Fruit fly (Drosophila melanogaster) whole organism, embryonic: ENCODE results near the gene CNPYb.

Experiments used
- Ada2b ChIP-seq: fragments of 200-800 bp; sonication (Bioruptor generic); IDR thresholded peaks from 2 replicates; pipeline ENCODE4 v1.3.6; 2022; ENCODE audit warnings: missing biosample characterization, missing genetic modification characterization
- Blimp-1 ChIP-seq: fragments of 200-800 bp; sonication (Bioruptor generic); optimal IDR thresholded peaks from 3 replicates; lab custom pipeline; 2018; ENCODE audit warnings: missing biosample characterization, missing genetic modification characterization, mild to moderate bottlenecking, moderate library complexity, missing genetic modification reagents
- Bteb2 ChIP-seq: fragments of 200-800 bp; sonication (Bioruptor generic); optimal IDR thresholded peaks from 2 replicates; lab custom pipeline; 2016; ENCODE audit warnings: missing biosample characterization, missing genetic modification characterization
- CG12104 ChIP-seq: fragments of 200-800 bp; sonication (Bioruptor generic); optimal IDR thresholded peaks from 3 replicates; lab custom pipeline; 2016; ENCODE audit warnings: missing biosample characterization, missing genetic modification characterization
- CG1602 ChIP-seq: fragments of 200-800 bp; sonication (Bioruptor generic); optimal IDR thresholded peaks from 3 replicates; lab custom pipeline; 2016; ENCODE audit warnings: missing biosample characterization, missing genetic modification characterization
- CG17359 ChIP-seq: fragments of 200-800 bp; sonication (Bioruptor generic); optimal IDR thresholded peaks from 3 replicates; lab custom pipeline; 2018; ENCODE audit warnings: missing biosample characterization, mild to moderate bottlenecking, missing genetic modification characterization, moderate library complexity
- CG18011 ChIP-seq: fragments of 200-800 bp; sonication (Bioruptor generic); optimal IDR thresholded peaks from 2 replicates; lab custom pipeline; 2017; ENCODE audit warnings: missing biosample characterization, missing genetic modification characterization, mild to moderate bottlenecking, moderate library complexity, missing genotype
- CG2712 ChIP-seq: fragments of 200-800 bp; optimal IDR thresholded peaks from 3 replicates; lab custom pipeline; 2019; ENCODE audit warnings: missing biosample characterization, mild to moderate bottlenecking, missing genetic modification characterization, moderate library complexity
- CG3163 ChIP-seq: fragments of 200-800 bp; sonication (Bioruptor generic); optimal IDR thresholded peaks from 3 replicates; lab custom pipeline; 2016; ENCODE audit warnings: missing biosample characterization, missing genetic modification characterization
- CG3407 ChIP-seq: fragments of 200-800 bp; sonication (Bioruptor generic); optimal IDR thresholded peaks from 2 replicates; lab custom pipeline; 2018; ENCODE audit warnings: missing biosample characterization, mild to moderate bottlenecking, missing genetic modification characterization
- CG3726 ChIP-seq: fragments of 200-800 bp; sonication (Bioruptor generic); IDR thresholded peaks from 3 replicates; pipeline ENCODE4, ENCODE4 v1.3.6; 2022; ENCODE audit warnings: missing biosample characterization, missing genetic modification characterization
- CG4730 ChIP-seq: fragments of 200-800 bp; sonication (Bioruptor generic); IDR thresholded peaks from 2 replicates; pipeline ENCODE4 v1.3.6; 2022; ENCODE audit warnings: missing biosample characterization, missing genetic modification characterization
- CG6689 ChIP-seq: fragments of 200-800 bp; sonication (Bioruptor generic); IDR thresholded peaks from 2 replicates; pipeline ENCODE4 v1.3.6; 2022; ENCODE audit warnings: missing biosample characterization, missing genetic modification characterization
- CG6765 ChIP-seq: fragments of 200-800 bp; sonication (Bioruptor generic); optimal IDR thresholded peaks from 3 replicates; lab custom pipeline; 2017; ENCODE audit warnings: missing biosample characterization, mild to moderate bottlenecking, missing genetic modification characterization
- CG6813 ChIP-seq: fragments of 200-800 bp; sonication (Bioruptor generic); optimal IDR thresholded peaks from 2 replicates; lab custom pipeline; 2017; ENCODE audit warnings: missing biosample characterization, missing genetic modification characterization, mild to moderate bottlenecking, moderate library complexity, missing genetic modification reagents
- CG7271 ChIP-seq: fragments of 200-800 bp; sonication (Bioruptor generic); optimal IDR thresholded peaks from 2 replicates; lab custom pipeline; 2018; ENCODE audit warnings: missing biosample characterization, mild to moderate bottlenecking, missing genetic modification characterization, moderate library complexity
- CG8281 ChIP-seq: fragments of 200-800 bp; sonication (Bioruptor generic); optimal IDR thresholded peaks from 2 replicates; lab custom pipeline; 2018; ENCODE audit warnings: missing biosample characterization, mild to moderate bottlenecking, missing genetic modification characterization, moderate library complexity
- CG8388 ChIP-seq: fragments of 200-800 bp; sonication (Bioruptor generic); optimal IDR thresholded peaks from 2 replicates; lab custom pipeline; 2019; ENCODE audit warnings: missing biosample characterization, mild to moderate bottlenecking, missing genetic modification characterization, moderate library complexity
- CHES-1-like ChIP-seq: fragments of 200-800 bp; sonication (Bioruptor generic); optimal IDR thresholded peaks from 2 replicates; lab custom pipeline; 2016; ENCODE audit warnings: missing biosample characterization, missing genetic modification characterization
- Chrac-16 ChIP-seq: fragments of 200-800 bp; sonication (Bioruptor generic); optimal IDR thresholded peaks from 3 replicates; lab custom pipeline; 2016; ENCODE audit warnings: missing biosample characterization, missing genetic modification characterization
- D ChIP-seq, 2 experiments: fragments of 200-800 bp in 1 of 2; fragments of >200 bp in 1 of 2; sonication (Bioruptor generic) in 1 of 2; optimal IDR thresholded peaks; 2 replicates in 1 of 2; 3 replicates in 1 of 2; lab custom pipeline; 2017; ENCODE audit warnings: mild to moderate bottlenecking in 1 of 2, missing biosample characterization in 1 of 2, missing genetic modification characterization in 1 of 2, missing genetic modification reagents in 1 of 2
- Dref ChIP-seq: fragments of 200-800 bp; sonication (Bioruptor generic); IDR thresholded peaks from 2 replicates; pipeline ENCODE4 v1.3.6; 2022; ENCODE audit warnings: missing biosample characterization, missing genetic modification characterization
- H2.0 ChIP-seq: fragments of 200-800 bp; sonication (Bioruptor generic); IDR thresholded peaks from 2 replicates; pipeline ENCODE4 v1.3.6; 2022; ENCODE audit warnings: missing biosample characterization, missing genetic modification characterization
- Lpt ChIP-seq: fragments of >200 bp; optimal IDR thresholded peaks from 2 replicates; lab custom pipeline; 2018; ENCODE audit warnings: missing biosample characterization, missing genetic modification characterization
- NC2β ChIP-seq: fragments of 200-800 bp; sonication (Bioruptor generic); optimal IDR thresholded peaks from 2 replicates; lab custom pipeline; 2016; ENCODE audit warnings: missing biosample characterization, missing genetic modification characterization
- Nf-YB ChIP-seq: fragments of 200-800 bp; sonication (Bioruptor generic); optimal IDR thresholded peaks from 3 replicates; lab custom pipeline; 2019; ENCODE audit warnings: missing biosample characterization, mild to moderate bottlenecking, missing genetic modification characterization, moderate library complexity
- Pdp1 ChIP-seq, 2 experiments: fragments of 200-800 bp; sonication (Bioruptor generic); optimal IDR thresholded peaks; 3 replicates each; lab custom pipeline; 2016; ENCODE audit warnings: missing biosample characterization in 2 of 2, missing genetic modification characterization in 2 of 2, mild to moderate bottlenecking in 1 of 2, moderate library complexity in 1 of 2
- Ptx1 ChIP-seq: fragments of 200-800 bp; sonication (Bioruptor generic); IDR thresholded peaks from 2 replicates; pipeline ENCODE4 v1.3.6; 2022; ENCODE audit warnings: missing biosample characterization, missing genetic modification characterization
- Side ChIP-seq: fragments of 200-800 bp; sonication (Bioruptor generic); optimal IDR thresholded peaks from 2 replicates; lab custom pipeline; 2016; ENCODE audit warnings: missing biosample characterization, missing genetic modification characterization
- Stat92E ChIP-seq, 3 experiments: fragments of >200 bp in 2 of 3; fragments of 200-800 bp in 1 of 3; sonication (Bioruptor generic) in 1 of 3; optimal IDR thresholded peaks; 2 replicates each; lab custom pipeline; 2017 to 2019; ENCODE audit warnings: missing biosample characterization in 3 of 3, missing genetic modification characterization in 3 of 3, mild to moderate bottlenecking in 1 of 3, moderate library complexity in 1 of 3
- abd-A ChIP-seq: fragments of 200-800 bp; sonication (Bioruptor generic); optimal IDR thresholded peaks from 3 replicates; lab custom pipeline; 2019; ENCODE audit warnings: missing biosample characterization, mild to moderate bottlenecking, missing genetic modification characterization, moderate library complexity
- ac ChIP-seq: fragments of 200-800 bp; sonication (Bioruptor generic); optimal IDR thresholded peaks from 3 replicates; lab custom pipeline; 2017; ENCODE audit warnings: missing biosample characterization, mild to moderate bottlenecking, missing genetic modification characterization
- aop ChIP-seq: fragments of 200-800 bp; sonication (Bioruptor generic); IDR thresholded peaks from 2 replicates; pipeline ENCODE4 v1.3.6; 2022; ENCODE audit warnings: missing biosample characterization, missing genetic modification characterization
- bcd ChIP-seq: fragments of 200-800 bp; sonication (Bioruptor generic); optimal IDR thresholded peaks from 2 replicates; lab custom pipeline; 2017; ENCODE audit warnings: missing biosample characterization, mild to moderate bottlenecking, missing genetic modification characterization
- crc ChIP-seq: fragments of 200-800 bp; sonication (Bioruptor generic); optimal IDR thresholded peaks from 2 replicates; lab custom pipeline; 2016; ENCODE audit warnings: missing biosample characterization, missing genetic modification characterization
- dimm ChIP-seq: fragments of 200-800 bp; sonication (Bioruptor generic); IDR thresholded peaks from 2 replicates; pipeline ENCODE4 v1.3.6; 2022; ENCODE audit warnings: missing biosample characterization, missing genetic modification characterization
- gro ChIP-seq: fragments of 200-800 bp; sonication (Bioruptor generic); optimal IDR thresholded peaks from 2 replicates; lab custom pipeline; 2016; ENCODE audit warnings: missing biosample characterization, missing genetic modification characterization
- ham ChIP-seq: fragments of 200-800 bp; sonication (Bioruptor generic); IDR thresholded peaks from 2 replicates; pipeline ENCODE4 v1.3.6; 2022; ENCODE audit warnings: missing biosample characterization, missing genetic modification characterization
- inv ChIP-seq: fragments of 200-800 bp; sonication (Bioruptor generic); IDR thresholded peaks from 2 replicates; pipeline ENCODE4 v1.3.6; 2022; ENCODE audit warnings: missing biosample characterization, missing genetic modification characterization; ENCODE audit not compliant: partially characterized antibody
- klu ChIP-seq: fragments of 200-800 bp; sonication (Bioruptor generic); IDR thresholded peaks from 2 replicates; pipeline ENCODE4 v1.3.6; 2022; ENCODE audit warnings: missing biosample characterization, missing genetic modification characterization
- lola ChIP-seq, 3 experiments: fragments of >200 bp in 2 of 3; fragments of 200-800 bp in 1 of 3; sonication (Bioruptor generic) in 1 of 3; optimal IDR thresholded peaks; 2 replicates each; lab custom pipeline; 2017 to 2019; ENCODE audit warnings: missing biosample characterization in 3 of 3, missing genetic modification characterization in 3 of 3, mild to moderate bottlenecking in 1 of 3, moderate library complexity in 1 of 3
- pnt ChIP-seq: fragments of 200-800 bp; sonication (Bioruptor generic); optimal IDR thresholded peaks from 3 replicates; lab custom pipeline; 2016; ENCODE audit warnings: missing biosample characterization, missing genetic modification characterization
- slp2 ChIP-seq: fragments of 200-800 bp; sonication (Bioruptor generic); optimal IDR thresholded peaks from 2 replicates; lab custom pipeline; 2016; ENCODE audit warnings: missing biosample characterization, missing genetic modification characterization
- sqz ChIP-seq: fragments of 200-800 bp; sonication (Bioruptor generic); optimal IDR thresholded peaks from 3 replicates; lab custom pipeline; 2018; ENCODE audit warnings: missing biosample characterization, mild to moderate bottlenecking, missing genetic modification characterization
- vnd ChIP-seq: fragments of 200-800 bp; sonication (Bioruptor generic); IDR thresholded peaks from 3 replicates; pipeline ENCODE4 v1.3.6; 2022; ENCODE audit warnings: missing biosample characterization, missing genetic modification characterization; ENCODE audit not compliant: partially characterized antibody
- z ChIP-seq: fragments of 200-800 bp; sonication (Bioruptor generic); IDR thresholded peaks from 3 replicates; pipeline ENCODE4 v1.3.6; 2022; ENCODE audit warnings: missing biosample characterization, missing genetic modification characterization
- zfh1 ChIP-seq: fragments of 200-800 bp; sonication (Bioruptor generic); IDR thresholded peaks from 3 replicates; pipeline ENCODE4 v1.3.6; 2022; ENCODE audit warnings: missing biosample characterization, missing genetic modification characterization

CNPYb gene

DNA sequence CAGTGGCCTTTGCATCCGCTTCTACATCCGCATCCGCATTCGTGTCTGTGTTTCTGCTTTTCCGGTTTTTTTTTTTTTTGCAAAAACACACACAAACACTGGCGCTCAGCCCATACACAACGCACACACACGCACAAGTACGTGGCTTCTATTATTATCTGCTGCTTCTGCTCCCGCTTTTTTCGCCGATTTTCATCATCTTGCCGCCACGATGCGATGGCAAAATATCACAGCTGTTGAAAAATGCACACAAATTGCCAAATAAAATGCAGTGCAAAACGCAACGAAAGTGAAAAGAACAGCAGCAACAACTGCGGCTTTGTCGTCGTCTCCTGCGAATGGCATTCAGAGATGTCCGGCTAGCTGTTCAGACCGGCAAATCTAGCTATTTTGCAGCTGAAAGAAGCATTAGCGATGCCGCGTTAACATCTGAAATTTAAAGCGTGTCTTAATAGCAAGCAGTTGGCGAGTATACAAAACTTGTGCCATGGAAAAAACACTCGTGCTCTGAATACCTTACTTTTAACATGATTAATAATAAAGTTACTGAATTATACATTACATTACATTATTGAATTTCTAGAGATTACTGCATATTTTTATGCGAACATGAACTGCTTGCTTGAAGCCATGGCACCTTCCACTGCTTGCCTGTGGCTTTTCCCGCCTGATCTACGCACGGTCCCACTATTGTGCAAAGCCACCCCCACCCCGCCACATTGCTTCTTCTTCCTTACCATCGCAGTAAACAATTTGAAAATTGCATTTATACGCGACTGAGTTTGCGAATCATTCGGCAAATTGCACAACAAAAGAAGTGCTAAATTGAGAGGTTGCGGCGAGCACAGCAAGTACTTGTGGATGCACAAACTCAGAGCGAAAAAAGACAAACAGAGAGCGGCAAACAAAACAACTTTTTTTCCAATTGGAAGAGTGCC lies 33.3 kb downstream of the CNPYb start, which contains the start of the genes Ugt316A1 and Sfxn2 (continued):
- TF ChIP-seq Pdp1 (GFP tag; optimal IDR thresholded peaks at IDR 0.05; lab: Kevin White, UChicago) (peak; percentile 6 to 19), CG17359 (tag; lab: Kevin White, UChicago) (no peak), abd-A (tag; lab: Kevin White, UChicago) (no peak), inv (GFP tag; lab: Robert Waterston, UW) (no peak), CG3726 (GFP tag; lab: Robert Waterston, UW) (no peak), Lpt (no peak), lola (GFP tag; optimal IDR thresholded peaks at IDR 0.05; lab: Kevin White, UChicago) (peak in 2 of 3 experiments; percentile 35 to 62), CG6813 (peak; percentile 12), D (optimal IDR thresholded peaks at IDR 0.05; lab: Kevin White, UChicago) (no peak), D (GFP tag; optimal IDR thresholded peaks at IDR 0.05; lab: Kevin White, UChicago) (no peak), CG2712 (tag; lab: Kevin White, UChicago) (peak; percentile 61), ac (no peak), z (GFP tag; lab: Robert Waterston, UW) (0 out of 3 replicates have a peak, but pooled peaks have one; percentile 21), CG8281 (tag; lab: Kevin White, UChicago) (no peak), bcd (peak; percentile 53), klu (GFP tag; lab: Robert Waterston, UW) (peak; percentile 61; the same call in 1 of the 2 replicates), CG6689 (GFP tag; lab: Robert Waterston, UW) (no peak; the same call in 1 of the 2 replicates), Ada2b (GFP tag; lab: Robert Waterston, UW) (peak; percentile 23; the same call in 1 of the 2 replicates), CG3407 (peak; percentile 4), aop (no peak), crc (GFP tag; lab: Kevin White, UChicago) (peak; percentile 20), CG12104 (GFP tag; lab: Kevin White, UChicago) (no peak), Bteb2 (no peak), Side (GFP tag; lab: Kevin White, UChicago) (no peak), Blimp-1 (GFP tag; lab: Kevin White, UChicago) (peak; percentile 100), Nf-YB (GFP tag; lab: Kevin White, UChicago) (no peak), CG7271 (no peak), vnd (no peak), H2.0 (peak; percentile 7; the same call in 1 of the 2 replicates), ham (GFP tag; lab: Robert Waterston, UW) (no peak), CHES-1-like (GFP tag; lab: Kevin White, UChicago) (peak; percentile 41), Chrac-16 (GFP tag; lab: Kevin White, UChicago) (peak; percentile 47), CG3163 (GFP tag; lab: Kevin White, UChicago) (peak; percentile 4), CG1602 (GFP tag; lab: Kevin White, UChicago) (peak; percentile 22), CG6765 (GFP tag; lab: Kevin White, UChicago) (peak; percentile 56), dimm (GFP tag; lab: Robert Waterston, UW) (no peak), gro (GFP tag; lab: Kevin White, UChicago) (no peak), sqz (GFP tag; lab: Kevin White, UChicago) (peak; percentile 75), pnt (GFP tag; lab: Kevin White, UChicago) (peak; percentile 47), slp2 (GFP tag; lab: Kevin White, UChicago) (peak; percentile 21), CG8388 (no peak), NC2β (peak; percentile 36), CG4730 (GFP tag; lab: Robert Waterston, UW) (no peak), Stat92E (GFP tag; optimal IDR thresholded peaks at IDR 0.05; lab: Kevin White, UChicago) (peak in 1 of 3 experiments; percentile 56), Ptx1 (GFP tag; lab: Robert Waterston, UW) (peak; percentile 55), CG18011 (GFP tag; lab: Kevin White, UChicago) (no peak), Dref (no peak), zfh1 (GFP tag; lab: Robert Waterston, UW) (no peak)
